Worm (Caenorhabditis elegans) whole organism, early embryonic: ENCODE results near the gene kvs-1.

Source experiments
- ama-1 ChIP-seq: fragments of 150-350 bp; optimal IDR thresholded peaks from 2 replicates; lab custom pipeline; 2014
- tbx-37 ChIP-seq: fragments of 200-800 bp; sonication (Bioruptor generic); conservative IDR thresholded peaks from 2 replicates; pipeline ENCODE4 v1.3.6; 2022; ENCODE audit warnings: missing genetic modification reagents, missing genetic modification characterization, missing compliant biosample characterization

DNA sequence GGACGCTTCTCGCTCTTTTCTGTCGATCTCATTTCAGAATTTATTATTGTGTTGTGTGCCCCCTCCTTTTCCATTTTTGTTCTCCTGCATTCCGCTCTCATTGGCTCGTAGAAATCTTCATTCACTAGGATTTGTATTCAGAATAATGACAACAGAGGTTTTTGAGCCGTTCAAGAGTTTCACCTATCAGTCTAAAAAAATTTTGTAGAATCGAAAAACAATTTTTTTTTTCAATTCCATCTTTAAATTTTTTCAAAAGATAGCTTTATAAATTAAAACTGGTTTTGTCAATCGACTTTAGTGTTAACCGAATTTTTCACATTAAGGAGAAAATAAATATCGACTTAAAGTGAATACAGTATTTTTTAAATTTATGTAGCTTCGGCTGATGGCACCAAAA, 3.7 kb upstream of the kvs-1 start, which contains the start of gene K09F5.4:
- TF ChIP-seq ama-1 (lab: Kevin White, UChicago) (no peak), tbx-37 (GFP tag; lab: Robert Waterston, UW) (no peak)
